Fruit fly (Drosophila melanogaster) whole organism, embryonic: ENCODE measurements around the gene mRpS9.

Experiments used
- Aef1 ChIP-seq: fragments of 200-800 bp; sonication (Bioruptor generic); IDR thresholded peaks from 3 replicates; pipeline ENCODE4 v1.3.6; 2022; ENCODE audit warnings: missing biosample characterization, missing genetic modification characterization
- CG10209 ChIP-seq: fragments of 200-800 bp; sonication (Bioruptor generic); optimal IDR thresholded peaks from 3 replicates; lab custom pipeline; 2017; ENCODE audit warnings: missing biosample characterization, mild to moderate bottlenecking, missing genetic modification characterization, missing genetic modification reagents
- CG10274 ChIP-seq: fragments of 200-800 bp; sonication (Bioruptor generic); optimal IDR thresholded peaks from 3 replicates; lab custom pipeline; 2017; ENCODE audit warnings: missing biosample characterization, mild to moderate bottlenecking, missing genetic modification characterization
- CG11247 ChIP-seq: fragments of 200-800 bp; sonication (Bioruptor generic); IDR thresholded peaks from 2 replicates; pipeline ENCODE4 v1.3.6; 2022; ENCODE audit warnings: missing biosample characterization, missing genetic modification characterization
- CG12236 ChIP-seq: fragments of 200-800 bp; sonication (Bioruptor generic); optimal IDR thresholded peaks from 2 replicates; lab custom pipeline; 2016; ENCODE audit warnings: missing biosample characterization, missing genetic modification characterization
- CG13123 ChIP-seq: fragments of 200-800 bp; sonication (Bioruptor generic); optimal IDR thresholded peaks from 2 replicates; lab custom pipeline; 2016; ENCODE audit warnings: missing biosample characterization, missing genetic modification characterization
- CG14860 ChIP-seq: fragments of 200-800 bp; sonication (Bioruptor generic); IDR thresholded peaks from 3 replicates; pipeline ENCODE4 v1.3.6; 2022; ENCODE audit warnings: missing biosample characterization, missing genetic modification characterization; ENCODE audit not compliant: partially characterized antibody
- CG15073 ChIP-seq: fragments of 200-800 bp; sonication (Bioruptor generic); optimal IDR thresholded peaks from 2 replicates; lab custom pipeline; 2016; ENCODE audit warnings: missing biosample characterization, missing genetic modification characterization
- CG15269 ChIP-seq: fragments of 200-800 bp; sonication (Bioruptor generic); optimal IDR thresholded peaks from 2 replicates; lab custom pipeline; 2018; ENCODE audit warnings: missing biosample characterization, mild to moderate bottlenecking, missing genetic modification characterization, moderate library complexity
- CG17359 ChIP-seq: fragments of 200-800 bp; sonication (Bioruptor generic); optimal IDR thresholded peaks from 3 replicates; lab custom pipeline; 2018; ENCODE audit warnings: missing biosample characterization, mild to moderate bottlenecking, missing genetic modification characterization, moderate library complexity
- CG17385 ChIP-seq: fragments of 200-800 bp; sonication (Bioruptor generic); optimal IDR thresholded peaks from 3 replicates; lab custom pipeline; 2018; ENCODE audit warnings: missing biosample characterization, mild to moderate bottlenecking, missing genetic modification characterization
- CG17829 ChIP-seq: fragments of 200-800 bp; optimal IDR thresholded peaks from 2 replicates; lab custom pipeline; 2019; ENCODE audit warnings: missing biosample characterization, mild to moderate bottlenecking, missing genetic modification characterization, moderate library complexity
- CG1792 ChIP-seq: fragments of 200-800 bp; sonication (Bioruptor generic); optimal IDR thresholded peaks from 2 replicates; lab custom pipeline; 2016; ENCODE audit warnings: missing biosample characterization, missing genetic modification characterization
- CG2202 ChIP-seq: fragments of 200-800 bp; sonication (Bioruptor generic); optimal IDR thresholded peaks from 2 replicates; lab custom pipeline; 2018; ENCODE audit warnings: missing biosample characterization, mild to moderate bottlenecking, missing genetic modification characterization
- CG2712 ChIP-seq: fragments of 200-800 bp; optimal IDR thresholded peaks from 3 replicates; lab custom pipeline; 2019; ENCODE audit warnings: missing biosample characterization, mild to moderate bottlenecking, missing genetic modification characterization, moderate library complexity
- CG4282 ChIP-seq: fragments of 200-800 bp; sonication (Bioruptor generic); optimal IDR thresholded peaks from 2 replicates; lab custom pipeline; 2016; ENCODE audit warnings: missing biosample characterization, missing genetic modification characterization
- CG7987 ChIP-seq: fragments of 200-800 bp; sonication (Bioruptor generic); optimal IDR thresholded peaks from 2 replicates; lab custom pipeline; 2018; ENCODE audit warnings: missing biosample characterization, mild to moderate bottlenecking, missing genetic modification characterization, moderate library complexity
- CG8765 ChIP-seq: fragments of 200-800 bp; sonication (Bioruptor generic); IDR thresholded peaks from 2 replicates; pipeline ENCODE4 v1.3.6; 2022; ENCODE audit warnings: missing biosample characterization, missing genetic modification characterization
- CG9817 ChIP-seq: fragments of 200-800 bp; sonication (Bioruptor generic); optimal IDR thresholded peaks from 2 replicates; lab custom pipeline; 2018; ENCODE audit warnings: missing biosample characterization, mild to moderate bottlenecking, missing genetic modification characterization, moderate library complexity
- CG9876 ChIP-seq: fragments of 200-800 bp; sonication (Bioruptor generic); optimal IDR thresholded peaks from 2 replicates; lab custom pipeline; 2016; ENCODE audit warnings: missing biosample characterization, missing genetic modification characterization
- CkIIα-i1 ChIP-seq: fragments of 200-800 bp; sonication (Bioruptor generic); IDR thresholded peaks from 2 replicates; pipeline ENCODE4 v1.3.6; 2022; ENCODE audit warnings: missing biosample characterization, missing genetic modification characterization
- CoRest ChIP-seq: fragments of 200-800 bp; sonication (Bioruptor generic); optimal IDR thresholded peaks from 3 replicates; lab custom pipeline; 2018; ENCODE audit warnings: missing biosample characterization, mild to moderate bottlenecking, missing genetic modification characterization, moderate library complexity
- Dip2 ChIP-seq: fragments of 200-800 bp; sonication (Bioruptor generic); IDR thresholded peaks from 2 replicates; pipeline ENCODE4 v1.3.6; 2022; ENCODE audit warnings: missing biosample characterization, missing genetic modification characterization
- Dref ChIP-seq: fragments of 200-800 bp; sonication (Bioruptor generic); IDR thresholded peaks from 2 replicates; pipeline ENCODE4 v1.3.6; 2022; ENCODE audit warnings: missing biosample characterization, missing genetic modification characterization
- Drgx ChIP-seq: fragments of 200-800 bp; sonication (Bioruptor generic); IDR thresholded peaks from 2 replicates; pipeline ENCODE4 v1.3.6; 2022; ENCODE audit warnings: missing biosample characterization, missing genetic modification characterization
- E2f2 ChIP-seq: fragments of 200-800 bp; sonication (Bioruptor generic); IDR thresholded peaks from 2 replicates; pipeline ENCODE4 v1.3.6; 2022; ENCODE audit warnings: missing biosample characterization, missing genetic modification characterization
- HHEX ChIP-seq: fragments of 200-800 bp; sonication (Bioruptor generic); optimal IDR thresholded peaks from 3 replicates; lab custom pipeline; 2017; ENCODE audit warnings: missing biosample characterization, mild to moderate bottlenecking, missing genetic modification characterization, missing genetic modification reagents
- HLHmδ ChIP-seq: fragments of 200-800 bp; sonication (Bioruptor generic); optimal IDR thresholded peaks from 2 replicates; lab custom pipeline; 2018; ENCODE audit warnings: missing biosample characterization, mild to moderate bottlenecking, missing genetic modification characterization, moderate library complexity
- Hand ChIP-seq: fragments of 200-800 bp; sonication (Bioruptor generic); optimal IDR thresholded peaks from 2 replicates; lab custom pipeline; 2017; ENCODE audit warnings: mild to moderate bottlenecking, missing biosample characterization, missing genetic modification reagents, missing genetic modification characterization
- MESR4 ChIP-seq: fragments of 200-800 bp; sonication (Bioruptor generic); optimal IDR thresholded peaks from 2 replicates; lab custom pipeline; 2018; ENCODE audit warnings: missing biosample characterization, mild to moderate bottlenecking, missing genetic modification characterization, moderate library complexity
- Nf-YB ChIP-seq: fragments of 200-800 bp; sonication (Bioruptor generic); optimal IDR thresholded peaks from 3 replicates; lab custom pipeline; 2019; ENCODE audit warnings: missing biosample characterization, mild to moderate bottlenecking, missing genetic modification characterization, moderate library complexity
- Optix ChIP-seq: fragments of 200-800 bp; sonication (Bioruptor generic); IDR thresholded peaks from 3 replicates; pipeline ENCODE4 v1.3.6; 2022; ENCODE audit warnings: missing biosample characterization, missing genetic modification characterization
- Ptx1 ChIP-seq: fragments of 200-800 bp; sonication (Bioruptor generic); IDR thresholded peaks from 2 replicates; pipeline ENCODE4 v1.3.6; 2022; ENCODE audit warnings: missing biosample characterization, missing genetic modification characterization
- Rx ChIP-seq: fragments of 200-800 bp; sonication (Bioruptor generic); IDR thresholded peaks from 2 replicates; pipeline ENCODE4 v1.3.6; 2022; ENCODE audit warnings: missing biosample characterization, missing genetic modification characterization
- Tbp ChIP-seq: fragments of >200 bp; optimal IDR thresholded peaks from 2 replicates; lab custom pipeline; 2018; ENCODE audit warnings: missing biosample characterization, missing genetic modification characterization
- Trl ChIP-seq, 3 experiments: fragments of >200 bp in 2 of 3; fragments of 200-800 bp in 1 of 3; sonication (Bioruptor generic) in 1 of 3; optimal IDR thresholded peaks; 2 replicates in 1 of 3; 3 replicates in 2 of 3; lab custom pipeline; 2016 to 2017; ENCODE audit warnings: missing biosample characterization in 1 of 3, missing genetic modification characterization in 1 of 3
- aop ChIP-seq: fragments of 200-800 bp; sonication (Bioruptor generic); IDR thresholded peaks from 2 replicates; pipeline ENCODE4 v1.3.6; 2022; ENCODE audit warnings: missing biosample characterization, missing genetic modification characterization
- bowl ChIP-seq: fragments of 200-800 bp; sonication (Bioruptor generic); IDR thresholded peaks from 2 replicates; pipeline ENCODE4 v1.3.6; 2022; ENCODE audit warnings: missing biosample characterization, missing genetic modification characterization
- dan ChIP-seq: fragments of 200-800 bp; sonication (Bioruptor generic); IDR thresholded peaks from 2 replicates; pipeline ENCODE4 v1.3.6; 2022; ENCODE audit warnings: missing biosample characterization, missing genetic modification characterization
- dimm ChIP-seq: fragments of 200-800 bp; sonication (Bioruptor generic); IDR thresholded peaks from 2 replicates; pipeline ENCODE4 v1.3.6; 2022; ENCODE audit warnings: missing biosample characterization, missing genetic modification characterization
- fd64A ChIP-seq: fragments of 200-800 bp; sonication (Bioruptor generic); optimal IDR thresholded peaks from 3 replicates; lab custom pipeline; 2018; ENCODE audit warnings: missing biosample characterization, mild to moderate bottlenecking, missing genetic modification characterization
- fru ChIP-seq: fragments of >200 bp; optimal IDR thresholded peaks from 2 replicates; lab custom pipeline; 2017
- hbn ChIP-seq: fragments of 200-800 bp; sonication (Bioruptor generic); IDR thresholded peaks from 2 replicates; pipeline ENCODE4 v1.3.6; 2022; ENCODE audit warnings: missing biosample characterization, missing genetic modification characterization; ENCODE audit not compliant: partially characterized antibody
- lab ChIP-seq: fragments of 200-800 bp; sonication (Bioruptor generic); optimal IDR thresholded peaks from 3 replicates; lab custom pipeline; 2017; ENCODE audit warnings: missing biosample characterization, missing genetic modification characterization, mild to moderate bottlenecking, moderate library complexity, missing genetic modification reagents
- nerfin-1 ChIP-seq: fragments of 200-800 bp; sonication (Bioruptor generic); optimal IDR thresholded peaks from 3 replicates; lab custom pipeline; 2019; ENCODE audit warnings: missing biosample characterization, mild to moderate bottlenecking, missing genetic modification characterization, moderate library complexity
- nom ChIP-seq: fragments of 200-800 bp; sonication (Bioruptor generic); optimal IDR thresholded peaks from 2 replicates; lab custom pipeline; 2017; ENCODE audit warnings: missing biosample characterization, missing genetic modification characterization, mild to moderate bottlenecking, moderate library complexity, missing genetic modification reagents
- rib ChIP-seq: fragments of 200-800 bp; sonication (Bioruptor generic); IDR thresholded peaks from 2 replicates; pipeline ENCODE4 v1.3.6; 2022; ENCODE audit warnings: missing biosample characterization, missing genetic modification characterization
- row ChIP-seq: fragments of 200-800 bp; sonication (Bioruptor generic); IDR thresholded peaks from 3 replicates; pipeline ENCODE4 v1.3.6; 2022; ENCODE audit warnings: missing biosample characterization, missing genetic modification characterization
- slbo ChIP-seq: fragments of 200-800 bp; sonication (Bioruptor generic); IDR thresholded peaks from 2 replicates; pipeline ENCODE4 v1.3.6; 2022; ENCODE audit warnings: missing biosample characterization, missing genetic modification characterization
- stc ChIP-seq: fragments of 200-800 bp; sonication (Bioruptor generic); IDR thresholded peaks from 2 replicates; pipeline ENCODE4 v1.3.6; 2022; ENCODE audit warnings: missing biosample characterization, missing genetic modification characterization
- tgo ChIP-seq: fragments of 200-800 bp; sonication (Bioruptor generic); IDR thresholded peaks from 3 replicates; pipeline ENCODE4 v1.3.6; 2022; ENCODE audit warnings: missing biosample characterization, missing genetic modification characterization
- yki ChIP-seq: fragments of >200 bp; optimal IDR thresholded peaks from 3 replicates; lab custom pipeline; 2018

mRpS9 gene

dm6 chr3R:7907311-7907710 is 4.8 kb upstream of the mRpS9 start, which contains the start of the genes Taf7 and EMC1 (continued):
- TF ChIP-seq CG14860 (GFP tag; lab: Robert Waterston, UW) = peak; percentile 96
- TF ChIP-seq CG8765 (GFP tag; lab: Robert Waterston, UW) = no peak
- peak; percentile 39 for TF ChIP-seq CG1792
- TF ChIP-seq rib (GFP tag; lab: Robert Waterston, UW) = no peak
- no peak for TF ChIP-seq nerfin-1
- TF ChIP-seq CG10274 = no peak
- TF ChIP-seq CG11247 (GFP tag; lab: Robert Waterston, UW) = no peak
- TF ChIP-seq nom (GFP tag; lab: Kevin White, UChicago) = no peak
- TF ChIP-seq CG7987 (GFP tag; lab: Kevin White, UChicago) = no peak
- no peak for TF ChIP-seq Nf-YB (GFP tag; lab: Kevin White, UChicago)
- TF ChIP-seq Ptx1 (GFP tag; lab: Robert Waterston, UW) = peak; percentile 54
- no peak for TF ChIP-seq CG13123 (GFP tag; lab: Kevin White, UChicago)
- TF ChIP-seq CG17385 (GFP tag; lab: Kevin White, UChicago) = no peak
- TF ChIP-seq E2f2 (GFP tag; lab: Robert Waterston, UW) = peak; percentile 26; the same call in 1 of the 2 replicates
- TF ChIP-seq Hand (GFP tag; lab: Kevin White, UChicago) = no peak
- no peak for TF ChIP-seq CG4282 (GFP tag; lab: Kevin White, UChicago)
- peak; percentile 50 for TF ChIP-seq CG9876 (GFP tag; lab: Kevin White, UChicago)
- TF ChIP-seq Optix (GFP tag; lab: Robert Waterston, UW) = no peak
- TF ChIP-seq MESR4 (GFP tag; lab: Kevin White, UChicago) = no peak
- TF ChIP-seq CG15269 (tag; lab: Kevin White, UChicago) = no peak
- TF ChIP-seq dan (GFP tag; lab: Robert Waterston, UW) = no peak
- 0 out of 3 replicates have a peak, but pooled peaks have one; percentile 17 for TF ChIP-seq tgo (GFP tag; lab: Robert Waterston, UW)
- no peak for TF ChIP-seq dimm (GFP tag; lab: Robert Waterston, UW)
- TF ChIP-seq bowl = no peak
- TF ChIP-seq CoRest (tag; lab: Kevin White, UChicago) = peak; percentile 72
- peak; percentile 90 for TF ChIP-seq hbn (GFP tag; lab: Robert Waterston, UW)
- no peak for TF ChIP-seq Drgx
- TF ChIP-seq CkIIα-i1 (GFP tag; lab: Robert Waterston, UW) = no peak
- no peak for TF ChIP-seq aop (GFP tag; lab: Robert Waterston, UW)
- no peak for TF ChIP-seq HHEX
- no peak for TF ChIP-seq CG17359 (tag; lab: Kevin White, UChicago)
- TF ChIP-seq CG17829 (tag; lab: Kevin White, UChicago) = peak; percentile 59
- no peak for TF ChIP-seq stc (GFP tag; lab: Robert Waterston, UW)
- TF ChIP-seq row (GFP tag; lab: Robert Waterston, UW) = peak; percentile 96
- no peak for TF ChIP-seq yki
- TF ChIP-seq Dip2 (GFP tag; lab: Robert Waterston, UW) = no peak
- TF ChIP-seq CG15073 = no peak
- TF ChIP-seq Tbp (GFP tag; lab: Kevin White, UChicago) = no peak
- no peak for TF ChIP-seq CG2202 (tag; lab: Kevin White, UChicago)
- no peak for TF ChIP-seq CG10209 (GFP tag; lab: Kevin White, UChicago)
- TF ChIP-seq Dref (GFP tag; lab: Robert Waterston, UW) = peak; percentile 64
- no peak for TF ChIP-seq CG2712
- TF ChIP-seq lab = no peak
- no peak for TF ChIP-seq HLHmδ
- TF ChIP-seq CG12236 (GFP tag; lab: Kevin White, UChicago) = peak; percentile 34
- TF ChIP-seq fd64A (GFP tag; lab: Kevin White, UChicago) = no peak
- peak; percentile 52 for TF ChIP-seq slbo (GFP tag; lab: Robert Waterston, UW)
- TF ChIP-seq Trl (optimal IDR thresholded peaks at IDR 0.05; lab: Kevin White, UChicago) = no peak
- peak; percentile 33 for TF ChIP-seq Trl (GFP tag; optimal IDR thresholded peaks at IDR 0.05; lab: Kevin White, UChicago)
- TF ChIP-seq Rx = no peak
- no peak for TF ChIP-seq fru (lab: Kevin White, UChicago)
- no peak for TF ChIP-seq CG9817 (tag; lab: Kevin White, UChicago)
- TF ChIP-seq Aef1 (GFP tag; lab: Robert Waterston, UW) = no peak
